Worm (Caenorhabditis elegans) whole organism, L2 larva: ENCODE results near the gene pals-33.

Source experiments
- lin-39 ChIP-seq: fragments of 150-350 bp; optimal IDR thresholded peaks from 2 replicates; lab custom pipeline; 2014; ENCODE audit warnings: missing biosample characterization, missing genetic modification reagents, missing genetic modification characterization
- mdl-1 ChIP-seq, 2 experiments: fragments of 150-350 bp in 1 of 2; sonication (generic microtip) in 1 of 2; optimal IDR thresholded peaks; 2 replicates each; lab custom pipeline; 2017; ENCODE audit warnings: missing biosample characterization in 2 of 2, missing genetic modification characterization in 2 of 2
- nhr-11 ChIP-seq: fragments of 150-350 bp; optimal IDR thresholded peaks from 2 replicates; lab custom pipeline; 2014; ENCODE audit warnings: missing biosample characterization, missing genetic modification characterization
- nhr-237 ChIP-seq: fragments of 150-350 bp; optimal IDR thresholded peaks from 2 replicates; lab custom pipeline; 2014; ENCODE audit warnings: missing biosample characterization, missing genetic modification characterization
- skn-1 ChIP-seq: sonication (generic microtip); optimal IDR thresholded peaks from 2 replicates; lab custom pipeline; 2017; ENCODE audit warnings: missing biosample characterization, missing genetic modification characterization

DNA sequence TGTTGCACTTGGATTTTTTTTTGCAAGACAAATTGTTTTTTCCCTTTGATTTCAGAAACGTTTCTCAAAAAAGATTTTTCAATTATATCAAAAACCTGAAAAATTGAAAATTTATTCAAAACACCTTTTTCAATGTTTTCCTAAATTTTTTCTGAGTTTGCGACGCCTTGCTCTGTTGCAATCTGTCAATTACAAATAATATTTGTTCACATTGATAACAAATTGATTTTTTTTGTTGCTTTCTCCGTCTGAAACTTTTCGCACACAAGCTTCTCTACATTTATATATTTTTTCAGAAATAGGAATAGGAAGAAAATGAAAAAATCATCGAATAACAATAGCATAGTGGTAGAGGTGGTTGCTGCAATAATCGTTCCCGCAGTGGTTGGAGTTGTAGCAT lies 4.7 kb upstream of the pals-33 start, which contains the start of gene Y39H10B.2:
- TF ChIP-seq skn-1 (tag; lab: Kevin White, UChicago) (no peak), lin-39 (tag; lab: Kevin White, UChicago) (no peak), nhr-237 (tag; lab: Kevin White, UChicago) (no peak), nhr-11 (tag; lab: Kevin White, UChicago) (no peak), mdl-1 (tag; optimal IDR thresholded peaks at IDR 0.05; lab: Kevin White, UChicago) (no peak)
